Fruit fly (Drosophila melanogaster): ENCODE data around the gene Atg8a.
A peak's percentile ranks its signal among the peaks of the same experiment; 100 is the strongest.

The Atg8a gene

DNA sequence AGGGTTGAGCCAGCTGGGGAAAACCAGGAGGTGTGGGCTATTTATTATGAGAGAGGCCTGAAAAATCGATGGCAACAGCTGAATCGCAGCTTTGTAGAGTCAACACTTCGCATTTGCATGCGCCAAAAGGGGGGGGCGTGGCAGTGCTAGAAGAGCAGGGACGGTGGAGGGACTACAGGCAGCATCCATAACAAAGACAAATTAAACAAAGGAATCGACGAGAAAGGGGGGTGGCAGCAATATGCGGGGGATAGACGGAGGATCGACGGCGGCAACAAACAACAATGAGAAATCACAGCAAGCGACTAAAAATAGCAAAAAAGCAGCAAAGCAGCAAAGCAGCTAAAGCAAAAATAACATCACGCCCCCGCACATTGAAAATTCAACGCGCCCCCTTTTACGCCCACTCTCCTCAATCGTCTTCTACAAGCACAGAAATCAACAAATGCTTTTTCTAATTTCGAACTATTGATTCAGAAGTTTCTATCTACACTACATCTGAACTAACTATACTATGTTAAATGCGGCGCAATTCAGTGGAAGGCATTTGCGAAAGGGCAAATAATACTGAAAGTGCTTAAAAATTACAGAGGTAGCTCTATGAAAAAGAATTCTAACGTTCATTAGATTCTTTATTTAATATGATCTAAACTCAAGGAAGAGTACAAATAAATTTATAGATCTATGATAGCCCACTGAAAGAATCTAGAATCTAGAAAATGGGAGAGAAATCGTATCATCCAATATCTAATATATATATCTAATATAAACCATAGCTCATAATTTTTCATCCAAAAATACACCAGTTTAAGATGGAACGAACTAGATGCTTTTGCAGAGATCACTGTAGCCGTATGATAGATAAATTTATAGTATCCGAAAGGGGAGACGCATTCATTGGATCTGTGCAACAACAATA is 33.1 kb downstream of the Atg8a start (continued):
- peak; percentile 80 for TF ChIP-seq onecut (GFP tag; IDR thresholded peaks at IDR 0.05)
- TF ChIP-seq sens-2 (GFP tag; IDR thresholded peaks at IDR 0.05): no peak
- TF ChIP-seq CG13123 (GFP tag; optimal IDR thresholded peaks at IDR 0.05): no peak
- TF ChIP-seq CG11456 (GFP tag; IDR thresholded peaks at IDR 0.05): no peak
- TF ChIP-seq eyg (GFP tag; optimal IDR thresholded peaks at IDR 0.05): no peak
- no peak for TF ChIP-seq CG14014 (GFP tag; IDR thresholded peaks at IDR 0.05)
- TF ChIP-seq CG8924 (tag; optimal IDR thresholded peaks at IDR 0.05): no peak
- TF ChIP-seq mld (GFP tag; IDR thresholded peaks at IDR 0.05; ENCODE audit: partially characterized antibody): no peak
- no peak for TF ChIP-seq Tbp (GFP tag; optimal IDR thresholded peaks at IDR 0.05)
- TF ChIP-seq Hey (tag; optimal IDR thresholded peaks at IDR 0.05): no peak
- TF ChIP-seq sens (GFP tag): peak; percentile 9
- TF ChIP-seq Nf-YA (GFP tag; IDR thresholded peaks at IDR 0.05): no peak
- no peak for TF ChIP-seq CG11560 (tag; IDR thresholded peaks at IDR 0.05)
- no peak for TF ChIP-seq CG18262 (tag; optimal IDR thresholded peaks at IDR 0.05)
- no peak for TF ChIP-seq hkb (optimal IDR thresholded peaks at IDR 0.05)
- no peak for TF ChIP-seq hkb (GFP tag; IDR thresholded peaks at IDR 0.05)
- TF ChIP-seq CG6765 (GFP tag; optimal IDR thresholded peaks at IDR 0.05): no peak
- no peak for TF ChIP-seq CG31388 (GFP tag; optimal IDR thresholded peaks at IDR 0.05)
- TF ChIP-seq gem (tag; optimal IDR thresholded peaks at IDR 0.05): peak; percentile 3
- no peak for TF ChIP-seq unc-4 (GFP tag; IDR thresholded peaks at IDR 0.05; ENCODE audit: partially characterized antibody)
- TF ChIP-seq CG2202 (tag; optimal IDR thresholded peaks at IDR 0.05): no peak
- TF ChIP-seq GATAe (GFP tag; conservative IDR thresholded peaks at IDR 0.05): no peak

- TF ChIP-seq CG12071 (GFP tag; optimal IDR thresholded peaks at IDR 0.05) (peak; percentile 10), Hey (tag; optimal IDR thresholded peaks at IDR 0.05) (no peak), CG17568 (GFP tag; optimal IDR thresholded peaks at IDR 0.05) (peak; percentile 8), scrt (GFP tag; optimal IDR thresholded peaks at IDR 0.05) (peak; percentile 6), dmrt99B (tag; optimal IDR thresholded peaks at IDR 0.05) (peak; percentile 1), Blimp-1 (GFP tag; optimal IDR thresholded peaks at IDR 0.05) (peak; percentile 78), CG3407 (GFP tag; optimal IDR thresholded peaks at IDR 0.05) (no peak), nerfin-1 (tag; optimal IDR thresholded peaks at IDR 0.05) (peak; percentile 38), CG18599 (GFP tag; optimal IDR thresholded peaks at IDR 0.05) (peak; percentile 19), Sox100B (GFP tag; optimal IDR thresholded peaks at IDR 0.05) (peak; percentile 10), lab (GFP tag; optimal IDR thresholded peaks at IDR 0.05) (peak; percentile 44), CG32767 (GFP tag; IDR thresholded peaks at IDR 0.05) (peak; percentile 16; the same call in 1 of the 2 replicates), CG8290 (GFP tag; optimal IDR thresholded peaks at IDR 0.05) (no peak), CG8290 (tag; optimal IDR thresholded peaks at IDR 0.05) (peak in 1 of 2 experiments; percentile 35), da (GFP tag; optimal IDR thresholded peaks at IDR 0.05) (no peak), Pdp1 (GFP tag; optimal IDR thresholded peaks at IDR 0.05) (peak in 1 of 2 experiments; percentile 84), CG10543 (GFP tag; optimal IDR thresholded peaks at IDR 0.05) (peak; percentile 37), otp (GFP tag; IDR thresholded peaks at IDR 0.05) (peak; percentile 40; the same call in 1 of the 3 replicates), wor (GFP tag; IDR thresholded peaks at IDR 0.05) (no peak), bowl (GFP tag; IDR thresholded peaks at IDR 0.05) (no peak), Eip74EF (GFP tag; optimal IDR thresholded peaks at IDR 0.05) (peak in 1 of 2 experiments; percentile 37), run (tag; optimal IDR thresholded peaks at IDR 0.05) (no peak), CG7357 (GFP tag; IDR thresholded peaks at IDR 0.05) (no peak), Hmr (GFP tag; optimal IDR thresholded peaks at IDR 0.05) (peak; percentile 10), CG9727 (GFP tag; optimal IDR thresholded peaks at IDR 0.05) (no peak), PHDP (tag; optimal IDR thresholded peaks at IDR 0.05) (peak; percentile 10), Asciz (GFP tag; optimal IDR thresholded peaks at IDR 0.05) (peak; percentile 19)
Observed at dm6 chrX:10732733-10733455, 35.2 kb downstream of the Atg8a start.
